Worm (Caenorhabditis elegans) whole organism, L2 larva: ENCODE data around the gene dnj-26.

Experiments
- ceh-16 ChIP-seq: fragments of 150-350 bp; optimal IDR thresholded peaks from 2 replicates; lab custom pipeline; 2014; ENCODE audit warnings: missing biosample characterization, missing genetic modification characterization
- nhr-11 ChIP-seq: fragments of 150-350 bp; optimal IDR thresholded peaks from 2 replicates; lab custom pipeline; 2014; ENCODE audit warnings: missing biosample characterization, missing genetic modification characterization
- nhr-129 ChIP-seq: fragments of 150-350 bp; optimal IDR thresholded peaks from 2 replicates; lab custom pipeline; 2014; ENCODE audit warnings: missing biosample characterization, missing genetic modification characterization
- unc-62 ChIP-seq: fragments of 150-350 bp; optimal IDR thresholded peaks from 2 replicates; lab custom pipeline; 2014; ENCODE audit warnings: missing biosample characterization, missing genetic modification reagents, missing genetic modification characterization

DNA sequence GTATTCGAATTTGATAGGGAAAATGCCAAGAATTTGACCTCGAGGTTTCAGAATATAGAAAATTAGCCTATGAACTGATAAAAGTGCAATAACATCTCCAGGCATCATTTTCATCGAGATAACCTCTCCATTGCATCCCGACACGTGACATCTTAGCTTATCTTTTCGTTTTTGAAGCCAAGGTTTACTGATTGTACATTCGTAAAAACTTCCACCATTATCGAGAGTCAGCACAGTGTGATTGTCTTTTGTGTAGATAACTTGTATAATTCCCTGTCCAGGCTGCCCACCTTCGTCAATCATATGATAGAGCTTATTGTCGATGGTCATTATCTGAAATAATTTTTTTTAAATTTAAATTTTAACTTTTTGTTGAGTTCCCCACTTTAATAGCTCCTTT, 21.9 kb upstream of the dnj-26 start:
- TF ChIP-seq unc-62 (GFP tag; lab: Kevin White, UChicago), result no peak
- TF ChIP-seq ceh-16 (tag; lab: Kevin White, UChicago), result no peak
- peak; percentile 22 for TF ChIP-seq nhr-129 (tag; lab: Kevin White, UChicago)
- TF ChIP-seq nhr-11 (tag; lab: Kevin White, UChicago), result no peak
